In genomic region chr2L:7154861-7155594, dm6 we compare ENCODE assay signal across 5 fruit fly cellular contexts.
TF ChIP-seq lines count a peak whose summit lies in the region.

No protein-coding gene starts in this region.

- no peak for TF ChIP-seq CTCF in whole organism, embryonic (GFP tag; optimal IDR thresholded peaks at IDR 0.05; lab: Kevin White, UChicago)

TF ChIP-seq in whole organism, adult, 20 proteins besides CTCF, POLR2A, EP300 and RAD21:
- TF ChIP-seq CG5204 (GFP tag; optimal IDR thresholded peaks at IDR 0.05; lab: Kevin White, UChicago) (peak; percentile 18), CG7045 (GFP tag; optimal IDR thresholded peaks at IDR 0.05; lab: Kevin White, UChicago) (peak; percentile 13), kay (GFP tag; lab: Kevin White, UChicago; ENCODE audit: borderline replicate concordance) (peak; percentile 42), pad (GFP tag; optimal IDR thresholded peaks at IDR 0.05; lab: Kevin White, UChicago) (no peak), cnc (optimal IDR thresholded peaks at IDR 0.05; lab: Kevin White, UChicago) (no peak), toe (GFP tag; optimal IDR thresholded peaks at IDR 0.05; lab: Kevin White, UChicago) (peak; percentile 28), tj (GFP tag; optimal IDR thresholded peaks at IDR 0.05; lab: Kevin White, UChicago) (no peak)

TF ChIP-seq in whole organism, embryonic, 481 proteins besides CTCF, POLR2A, EP300 and RAD21 (continues in another document):
- TF ChIP-seq nau (GFP tag; optimal IDR thresholded peaks at IDR 0.05; lab: Kevin White, UChicago) (no peak), CG11560 (tag; IDR thresholded peaks at IDR 0.05; lab: Robert Waterston, UW) (no peak), cwo (GFP tag; optimal IDR thresholded peaks at IDR 0.05; lab: Kevin White, UChicago) (no peak), Dll (GFP tag; IDR thresholded peaks at IDR 0.05; lab: Robert Waterston, UW; ENCODE audit: partially characterized antibody) (no peak), D19B (GFP tag; optimal IDR thresholded peaks at IDR 0.05; lab: Kevin White, UChicago) (no peak), CG4404 (GFP tag; IDR thresholded peaks at IDR 0.05; lab: Robert Waterston, UW) (no peak), D19A (tag; optimal IDR thresholded peaks at IDR 0.05; lab: Kevin White, UChicago) (no peak), ken (GFP tag; IDR thresholded peaks at IDR 0.05; lab: Robert Waterston, UW) (no peak), CG12155 (GFP tag; optimal IDR thresholded peaks at IDR 0.05; lab: Kevin White, UChicago) (peak; percentile 4), crol (GFP tag; IDR thresholded peaks at IDR 0.05; lab: Robert Waterston, UW) (no peak), nerfin-1 (tag; optimal IDR thresholded peaks at IDR 0.05; lab: Kevin White, UChicago) (no peak), CG12942 (GFP tag; optimal IDR thresholded peaks at IDR 0.05; lab: Kevin White, UChicago) (peak; percentile 9), kah (GFP tag; optimal IDR thresholded peaks at IDR 0.05; lab: Kevin White, UChicago) (no peak), CG17568 (GFP tag; optimal IDR thresholded peaks at IDR 0.05; lab: Kevin White, UChicago) (no peak), CG2678 (tag; optimal IDR thresholded peaks at IDR 0.05; lab: Kevin White, UChicago) (peak; percentile 43), Stat92E (GFP tag; optimal IDR thresholded peaks at IDR 0.05; lab: Kevin White, UChicago) (no peak), CG8944 (GFP tag; optimal IDR thresholded peaks at IDR 0.05; lab: Kevin White, UChicago) (no peak), Gug (GFP tag; IDR thresholded peaks at IDR 0.05; lab: Robert Waterston, UW) (no peak), Sin3A (optimal IDR thresholded peaks at IDR 0.05; lab: Kevin White, UChicago) (no peak), vfl (GFP tag; optimal IDR thresholded peaks at IDR 0.05; lab: Kevin White, UChicago) (no peak), CG30431 (GFP tag; optimal IDR thresholded peaks at IDR 0.05; lab: Kevin White, UChicago) (no peak), repo (GFP tag; optimal IDR thresholded peaks at IDR 0.05; lab: Kevin White, UChicago) (no peak), sob (GFP tag; IDR thresholded peaks at IDR 0.05; lab: Robert Waterston, UW) (no peak)

TF ChIP-seq in whole organism, prepupa, 60 proteins besides CTCF, POLR2A, EP300 and RAD21 (continues in another document):
- TF ChIP-seq lz (GFP tag; optimal IDR thresholded peaks at IDR 0.05; lab: Kevin White, UChicago) (peak; percentile 15), CG8119 (GFP tag; IDR thresholded peaks at IDR 0.05; lab: Robert Waterston, UW) (no peak), Hr38 (GFP tag; optimal IDR thresholded peaks at IDR 0.05; lab: Kevin White, UChicago) (no peak), CG10631 (GFP tag; optimal IDR thresholded peaks at IDR 0.05; lab: Kevin White, UChicago) (no peak), Eip75B (GFP tag; optimal IDR thresholded peaks at IDR 0.05; lab: Kevin White, UChicago) (no peak), Sox14 (GFP tag; optimal IDR thresholded peaks at IDR 0.05; lab: Kevin White, UChicago) (peak; percentile 41), acj6 (GFP tag; optimal IDR thresholded peaks at IDR 0.05; lab: Kevin White, UChicago) (peak; percentile 27), CG11294 (GFP tag; IDR thresholded peaks at IDR 0.05; lab: Robert Waterston, UW) (no peak), CG34406 (GFP tag; optimal IDR thresholded peaks at IDR 0.05; lab: Kevin White, UChicago) (no peak), salr (GFP tag; optimal IDR thresholded peaks at IDR 0.05; lab: Kevin White, UChicago) (no peak), CG6163 (GFP tag; IDR thresholded peaks at IDR 0.05; lab: Robert Waterston, UW) (peak; percentile 60; the same call in 2 of the 3 replicates), CG8319 (GFP tag; optimal IDR thresholded peaks at IDR 0.05; lab: Kevin White, UChicago) (no peak), Ets21C (GFP tag; optimal IDR thresholded peaks at IDR 0.05; lab: Kevin White, UChicago) (no peak), svp (GFP tag; lab: Kevin White, UChicago) (peak; percentile 76), OdsH (GFP tag; optimal IDR thresholded peaks at IDR 0.05; lab: Kevin White, UChicago) (peak; percentile 21), fd59A (GFP tag; optimal IDR thresholded peaks at IDR 0.05; lab: Kevin White, UChicago) (no peak), Lpt (GFP tag; optimal IDR thresholded peaks at IDR 0.05; lab: Kevin White, UChicago) (no peak), fkh (GFP tag; optimal IDR thresholded peaks at IDR 0.05; lab: Kevin White, UChicago) (peak; percentile 7), CG16779 (tag; optimal IDR thresholded peaks at IDR 0.05; lab: Kevin White, UChicago) (no peak), Eip78C (GFP tag; lab: Kevin White, UChicago) (peak; percentile 52), CG8632 (GFP tag; optimal IDR thresholded peaks at IDR 0.05; lab: Kevin White, UChicago) (no peak), CG3032 (tag; optimal IDR thresholded peaks at IDR 0.05; lab: Kevin White, UChicago) (no peak), CG6792 (GFP tag; optimal IDR thresholded peaks at IDR 0.05; lab: Kevin White, UChicago) (no peak)

TF ChIP-seq in whole organism, pupa, 21 proteins besides CTCF, POLR2A, EP300 and RAD21:
- TF ChIP-seq CG10348 (GFP tag; IDR thresholded peaks at IDR 0.05; lab: Robert Waterston, UW): no peak
- TF ChIP-seq CG4496 (GFP tag; IDR thresholded peaks at IDR 0.05; lab: Robert Waterston, UW): peak; percentile 62; the same call in 2 of the 3 replicates
- peak; percentile 8 for TF ChIP-seq CG13204 (GFP tag; optimal IDR thresholded peaks at IDR 0.05; lab: Kevin White, UChicago)
- 0 out of 2 replicates have a peak, but pooled peaks have one; percentile 41 for TF ChIP-seq CG32121 (GFP tag; IDR thresholded peaks at IDR 0.05; lab: Robert Waterston, UW)
- TF ChIP-seq fd96Ca (GFP tag; IDR thresholded peaks at IDR 0.05; lab: Robert Waterston, UW): peak; percentile 58; the same call in 1 of the 3 replicates
- peak; percentile 32 for TF ChIP-seq CG17806 (tag; optimal IDR thresholded peaks at IDR 0.05; lab: Kevin White, UChicago)
- no peak for TF ChIP-seq D1 (tag; optimal IDR thresholded peaks at IDR 0.05; lab: Kevin White, UChicago)
- peak; percentile 27 for TF ChIP-seq Snoo (tag; optimal IDR thresholded peaks at IDR 0.05; lab: Kevin White, UChicago)
- TF ChIP-seq Ets98B (GFP tag; IDR thresholded peaks at IDR 0.05; lab: Robert Waterston, UW): peak; percentile 34; the same call in 1 of the 2 replicates
- TF ChIP-seq EcR (GFP tag; optimal IDR thresholded peaks at IDR 0.05; lab: Kevin White, UChicago): peak; percentile 6
- no peak for TF ChIP-seq CG8301 (tag; optimal IDR thresholded peaks at IDR 0.05; lab: Kevin White, UChicago)

TF ChIP-seq in whole organism, wandering third instar larva, 38 proteins besides CTCF, POLR2A, EP300 and RAD21:
- TF ChIP-seq foxo (GFP tag; optimal IDR thresholded peaks at IDR 0.05; lab: Kevin White, UChicago) (peak in 1 of 2 experiments; percentile 10), Hnf4 (GFP tag; optimal IDR thresholded peaks at IDR 0.05; lab: Kevin White, UChicago) (peak; percentile 6), Hr78 (GFP tag; optimal IDR thresholded peaks at IDR 0.05; lab: Kevin White, UChicago) (no peak), h (GFP tag; optimal IDR thresholded peaks at IDR 0.05; lab: Kevin White, UChicago) (peak; percentile 6), Sp1 (GFP tag; optimal IDR thresholded peaks at IDR 0.05; lab: Kevin White, UChicago) (no peak), fru (GFP tag; optimal IDR thresholded peaks at IDR 0.05; lab: Kevin White, UChicago) (peak; percentile 29)
